Worm (Caenorhabditis elegans): ENCODE measurements around the gene F47C12.6.
A peak's percentile ranks its signal among the peaks of the same experiment; 100 is the strongest.

The F47C12.6 gene

ce11 chrIV:4030917-4031599, 37.9 kb upstream of the F47C12.6 start (continued):
- no peak for TF ChIP-seq irx-1 (tag; optimal IDR thresholded peaks at IDR 0.05)
- no peak for TF ChIP-seq unc-130 (tag; optimal IDR thresholded peaks at IDR 0.05)
- TF ChIP-seq nhr-47 (tag; optimal IDR thresholded peaks at IDR 0.05): peak; percentile 6
- no peak for TF ChIP-seq pqm-1 (tag; optimal IDR thresholded peaks at IDR 0.05)
- TF ChIP-seq sptf-1 (tag; optimal IDR thresholded peaks at IDR 0.05): no peak
- TF ChIP-seq hlh-4 (tag; optimal IDR thresholded peaks at IDR 0.05): no peak
- no peak for TF ChIP-seq skn-1 (tag; optimal IDR thresholded peaks at IDR 0.05)
- peak; percentile 61 for TF ChIP-seq lin-15B (tag; optimal IDR thresholded peaks at IDR 0.05)
- peak; percentile 72 to 85 for TF ChIP-seq lin-35 (GFP tag; optimal IDR thresholded peaks at IDR 0.05)
- TF ChIP-seq unc-62 (GFP tag; optimal IDR thresholded peaks at IDR 0.05): no peak
- no peak for TF ChIP-seq elt-2 (tag; optimal IDR thresholded peaks at IDR 0.05)
- TF ChIP-seq nhr-84 (tag; optimal IDR thresholded peaks at IDR 0.05): no peak
- peak; percentile 72 for TF ChIP-seq lin-13 (GFP tag; optimal IDR thresholded peaks at IDR 0.05)
- no peak for TF ChIP-seq ets-5 (GFP tag; IDR thresholded peaks at IDR 0.05)
- no peak for TF ChIP-seq nhr-28 (tag; optimal IDR thresholded peaks at IDR 0.05)
- no peak for TF ChIP-seq jun-1 (tag; optimal IDR thresholded peaks at IDR 0.05)
- peak; percentile 69 to 80 (median 75) for TF ChIP-seq dpl-1 (GFP tag; optimal IDR thresholded peaks at IDR 0.05)
- TF ChIP-seq fkh-4 (tag; optimal IDR thresholded peaks at IDR 0.05; ENCODE audit: borderline replicate concordance): no peak
- TF ChIP-seq ama-1 (optimal IDR thresholded peaks at IDR 0.05): no peak
- TF ChIP-seq efl-1 (optimal IDR thresholded peaks at IDR 0.05): peak in 1 of 2 experiments; percentile 77
- peak; percentile 74 to 98 for TF ChIP-seq efl-1 (GFP tag; optimal IDR thresholded peaks at IDR 0.05 in 1 of 2)
- no peak for TF ChIP-seq hlh-17 (GFP tag; optimal IDR thresholded peaks at IDR 0.05; ENCODE audit: borderline replicate concordance)
- no peak for TF ChIP-seq swsn-7 (tag; optimal IDR thresholded peaks at IDR 0.05)
- TF ChIP-seq rnt-1 (tag; optimal IDR thresholded peaks at IDR 0.05): peak; percentile 35
- TF ChIP-seq aly-2 (tag; optimal IDR thresholded peaks at IDR 0.05): no peak
- TF ChIP-seq ceh-90 (tag; optimal IDR thresholded peaks at IDR 0.05): no peak
- peak; percentile 68 for TF ChIP-seq nhr-90 (tag; optimal IDR thresholded peaks at IDR 0.05; ENCODE audit: poor library complexity)
- TF ChIP-seq ceh-8 (GFP tag; optimal IDR thresholded peaks at IDR 0.05): no peak
- TF ChIP-seq nhr-237 (tag; optimal IDR thresholded peaks at IDR 0.05): no peak
- no peak for TF ChIP-seq snpc-4 (tag; optimal IDR thresholded peaks at IDR 0.05)
- TF ChIP-seq sox-4 (tag; optimal IDR thresholded peaks at IDR 0.05): no peak
- peak; percentile 70 for TF ChIP-seq nhr-20 (tag; optimal IDR thresholded peaks at IDR 0.05)
- TF ChIP-seq lin-14 (GFP tag; optimal IDR thresholded peaks at IDR 0.05): peak; percentile 81
- no peak for TF ChIP-seq egl-27 (tag; optimal IDR thresholded peaks at IDR 0.05)
- TF ChIP-seq blmp-1 (tag; optimal IDR thresholded peaks at IDR 0.05): peak; percentile 92
- no peak for TF ChIP-seq zip-4 (GFP tag; optimal IDR thresholded peaks at IDR 0.05)
- no peak for TF ChIP-seq C34B4.2 (tag; optimal IDR thresholded peaks at IDR 0.05)
- TF ChIP-seq ceh-88 (GFP tag; IDR thresholded peaks at IDR 0.05): no peak
- TF ChIP-seq C04F5.9 (tag; optimal IDR thresholded peaks at IDR 0.05): no peak
- TF ChIP-seq nhr-77 (tag; optimal IDR thresholded peaks at IDR 0.05): no peak
- TF ChIP-seq mdl-1 (tag; optimal IDR thresholded peaks at IDR 0.05): peak in 1 of 2 experiments; percentile 43
- TF ChIP-seq lsy-2 (tag; optimal IDR thresholded peaks at IDR 0.05): peak in 1 of 2 experiments; percentile 49
- TF ChIP-seq ztf-4 (tag; optimal IDR thresholded peaks at IDR 0.05): no peak
- TF ChIP-seq lin-39 (tag; optimal IDR thresholded peaks at IDR 0.05): no peak
- no peak for TF ChIP-seq pax-3 (tag; optimal IDR thresholded peaks at IDR 0.05)
- no peak for TF ChIP-seq aha-1 (tag; optimal IDR thresholded peaks at IDR 0.05)
- no peak for TF ChIP-seq alr-1 (tag; optimal IDR thresholded peaks at IDR 0.05; ENCODE audit: borderline replicate concordance)
- peak; percentile 71 for TF ChIP-seq nhr-71 (tag; optimal IDR thresholded peaks at IDR 0.05)
- TF ChIP-seq nhr-12 (tag; optimal IDR thresholded peaks at IDR 0.05): no peak
- no peak for TF ChIP-seq C16A3.4 (tag; optimal IDR thresholded peaks at IDR 0.05)
- no peak for TF ChIP-seq unc-86 (tag; optimal IDR thresholded peaks at IDR 0.05)
- no peak for TF ChIP-seq vab-15 (tag; optimal IDR thresholded peaks at IDR 0.05)
- no peak for TF ChIP-seq isw-1 (GFP tag; IDR thresholded peaks at IDR 0.05)
